Fruit fly (Drosophila melanogaster) whole organism, embryonic: Measurements from ENCODE around the gene Syt1.

Experiments used
- Antp ChIP-seq: fragments of 200-800 bp; sonication (Bioruptor generic); optimal IDR thresholded peaks from 3 replicates; lab custom pipeline; 2016; ENCODE audit warnings: missing biosample characterization, missing genetic modification characterization
- C15 ChIP-seq: fragments of 200-800 bp; sonication (Bioruptor generic); IDR thresholded peaks from 3 replicates; pipeline ENCODE4 v1.3.6; 2022; ENCODE audit warnings: missing biosample characterization, missing genetic modification characterization
- CG10209 ChIP-seq: fragments of 200-800 bp; sonication (Bioruptor generic); optimal IDR thresholded peaks from 3 replicates; lab custom pipeline; 2017; ENCODE audit warnings: missing biosample characterization, mild to moderate bottlenecking, missing genetic modification characterization, missing genetic modification reagents
- CG10979 ChIP-seq: fragments of 200-800 bp; sonication (Bioruptor generic); optimal IDR thresholded peaks from 2 replicates; lab custom pipeline; 2018; ENCODE audit warnings: missing biosample characterization, mild to moderate bottlenecking, missing genetic modification characterization, moderate library complexity
- CG11247 ChIP-seq: fragments of 200-800 bp; sonication (Bioruptor generic); IDR thresholded peaks from 2 replicates; pipeline ENCODE4 v1.3.6; 2022; ENCODE audit warnings: missing biosample characterization, missing genetic modification characterization
- CG1233 ChIP-seq: fragments of 200-800 bp; sonication (Bioruptor generic); optimal IDR thresholded peaks from 4 replicates; lab custom pipeline; 2018; ENCODE audit warnings: missing biosample characterization, mild to moderate bottlenecking, missing genetic modification characterization
- CG13424 ChIP-seq: fragments of 200-800 bp; sonication (Bioruptor generic); optimal IDR thresholded peaks from 2 replicates; lab custom pipeline; 2019; ENCODE audit warnings: missing biosample characterization, mild to moderate bottlenecking, missing genetic modification characterization, moderate library complexity
- CG1602 ChIP-seq: fragments of 200-800 bp; sonication (Bioruptor generic); optimal IDR thresholded peaks from 3 replicates; lab custom pipeline; 2016; ENCODE audit warnings: missing biosample characterization, missing genetic modification characterization
- CG17829 ChIP-seq: fragments of 200-800 bp; optimal IDR thresholded peaks from 2 replicates; lab custom pipeline; 2019; ENCODE audit warnings: missing biosample characterization, mild to moderate bottlenecking, missing genetic modification characterization, moderate library complexity
- CG31441 ChIP-seq: fragments of 200-800 bp; sonication (Bioruptor generic); IDR thresholded peaks from 2 replicates; pipeline ENCODE4 v1.3.6; 2022; ENCODE audit warnings: missing biosample characterization, missing genetic modification characterization
- CG3163 ChIP-seq: fragments of 200-800 bp; sonication (Bioruptor generic); optimal IDR thresholded peaks from 3 replicates; lab custom pipeline; 2016; ENCODE audit warnings: missing biosample characterization, missing genetic modification characterization
- CG32772 ChIP-seq: fragments of 200-800 bp; sonication (Bioruptor generic); IDR thresholded peaks from 2 replicates; pipeline ENCODE4 v1.3.6; 2022; ENCODE audit warnings: missing biosample characterization, missing genetic modification characterization
- CG3995 ChIP-seq: fragments of 200-800 bp; sonication (Bioruptor generic); optimal IDR thresholded peaks from 3 replicates; lab custom pipeline; 2016; ENCODE audit warnings: missing biosample characterization, missing genetic modification characterization
- CG4617 ChIP-seq: fragments of 200-800 bp; sonication (Bioruptor generic); optimal IDR thresholded peaks from 3 replicates; lab custom pipeline; 2016; ENCODE audit warnings: missing biosample characterization, missing genetic modification characterization, borderline replicate concordance
- CG4820 ChIP-seq: fragments of 200-800 bp; sonication (Bioruptor generic); optimal IDR thresholded peaks from 3 replicates; lab custom pipeline; 2016; ENCODE audit warnings: missing biosample characterization, missing genetic modification characterization
- CG6683 ChIP-seq: fragments of 200-800 bp; sonication (Bioruptor generic); optimal IDR thresholded peaks from 2 replicates; lab custom pipeline; 2017; ENCODE audit warnings: missing biosample characterization, mild to moderate bottlenecking, missing genetic modification characterization, missing genetic modification reagents
- CG7987 ChIP-seq: fragments of 200-800 bp; sonication (Bioruptor generic); optimal IDR thresholded peaks from 2 replicates; lab custom pipeline; 2018; ENCODE audit warnings: missing biosample characterization, mild to moderate bottlenecking, missing genetic modification characterization, moderate library complexity
- CG8765 ChIP-seq: fragments of 200-800 bp; sonication (Bioruptor generic); IDR thresholded peaks from 2 replicates; pipeline ENCODE4 v1.3.6; 2022; ENCODE audit warnings: missing biosample characterization, missing genetic modification characterization
- CG9215 ChIP-seq: fragments of 200-800 bp; sonication (Bioruptor generic); IDR thresholded peaks from 2 replicates; pipeline ENCODE4 v1.3.6; 2022; ENCODE audit warnings: missing biosample characterization, missing genetic modification characterization
- CG9797 ChIP-seq: fragments of 200-800 bp; sonication (Bioruptor generic); optimal IDR thresholded peaks from 3 replicates; lab custom pipeline; 2018; ENCODE audit warnings: missing biosample characterization, mild to moderate bottlenecking, missing genetic modification characterization
- Dip2 ChIP-seq: fragments of 200-800 bp; sonication (Bioruptor generic); IDR thresholded peaks from 2 replicates; pipeline ENCODE4 v1.3.6; 2022; ENCODE audit warnings: missing biosample characterization, missing genetic modification characterization
- Dref ChIP-seq: fragments of 200-800 bp; sonication (Bioruptor generic); IDR thresholded peaks from 2 replicates; pipeline ENCODE4 v1.3.6; 2022; ENCODE audit warnings: missing biosample characterization, missing genetic modification characterization
- Fer3 ChIP-seq: fragments of 200-800 bp; sonication (Bioruptor generic); optimal IDR thresholded peaks from 2 replicates; lab custom pipeline; 2018; ENCODE audit warnings: missing biosample characterization, mild to moderate bottlenecking, missing genetic modification characterization, moderate library complexity
- HmgZ ChIP-seq: fragments of 200-800 bp; sonication (Bioruptor generic); optimal IDR thresholded peaks from 2 replicates; lab custom pipeline; 2018; ENCODE audit warnings: missing biosample characterization, mild to moderate bottlenecking, missing genetic modification characterization
- Hr78 ChIP-seq, 2 experiments: fragments of 200-800 bp in 1 of 2; fragments of >200 bp in 1 of 2; sonication (Bioruptor generic) in 1 of 2; optimal IDR thresholded peaks; 2 replicates each; lab custom pipeline; 2017 to 2019; ENCODE audit warnings: missing biosample characterization in 2 of 2, missing genetic modification characterization in 2 of 2, mild to moderate bottlenecking in 1 of 2, moderate library complexity in 1 of 2
- Oli ChIP-seq: fragments of 200-800 bp; sonication (Bioruptor generic); optimal IDR thresholded peaks from 2 replicates; lab custom pipeline; 2018; ENCODE audit warnings: missing biosample characterization, mild to moderate bottlenecking, missing genetic modification characterization, moderate library complexity
- Poxn ChIP-seq: fragments of 200-800 bp; sonication (Bioruptor generic); IDR thresholded peaks from 2 replicates; pipeline ENCODE4 v1.3.6; 2022; ENCODE audit warnings: missing biosample characterization, missing genetic modification characterization
- Rx ChIP-seq: fragments of 200-800 bp; sonication (Bioruptor generic); IDR thresholded peaks from 2 replicates; pipeline ENCODE4 v1.3.6; 2022; ENCODE audit warnings: missing biosample characterization, missing genetic modification characterization
- Six4 ChIP-seq: fragments of 200-800 bp; sonication (Bioruptor generic); optimal IDR thresholded peaks from 2 replicates; lab custom pipeline; 2016; ENCODE audit warnings: missing biosample characterization, missing genetic modification characterization
- Usf ChIP-seq: fragments of 200-800 bp; sonication (Bioruptor generic); optimal IDR thresholded peaks from 2 replicates; lab custom pipeline; 2017; ENCODE audit warnings: missing genotype, missing biosample characterization, missing genetic modification characterization
- ab ChIP-seq: fragments of 200-800 bp; sonication (Bioruptor generic); optimal IDR thresholded peaks from 2 replicates; lab custom pipeline; 2016; ENCODE audit warnings: missing biosample characterization, missing genetic modification characterization
- bbx ChIP-seq: fragments of 200-800 bp; sonication (Bioruptor generic); IDR thresholded peaks from 2 replicates; pipeline ENCODE4 v1.3.6; 2022; ENCODE audit warnings: missing biosample characterization, missing genetic modification characterization; ENCODE audit not compliant: partially characterized antibody
- chinmo ChIP-seq: fragments of 200-800 bp; sonication (Bioruptor generic); IDR thresholded peaks from 4 replicates; pipeline ENCODE4 v1.3.6; 2022; ENCODE audit warnings: missing biosample characterization, missing genetic modification characterization; ENCODE audit not compliant: partially characterized antibody
- cwo ChIP-seq: fragments of 200-800 bp; sonication (Bioruptor generic); optimal IDR thresholded peaks from 3 replicates; lab custom pipeline; 2017; ENCODE audit warnings: missing biosample characterization, missing genetic modification characterization, mild to moderate bottlenecking, moderate library complexity, missing genetic modification reagents
- dmrt11E ChIP-seq: fragments of 200-800 bp; sonication (Bioruptor generic); optimal IDR thresholded peaks from 3 replicates; lab custom pipeline; 2018; ENCODE audit warnings: missing biosample characterization, mild to moderate bottlenecking, missing genetic modification characterization, moderate library complexity
- emc ChIP-seq: fragments of 200-800 bp; sonication (Bioruptor generic); optimal IDR thresholded peaks from 2 replicates; lab custom pipeline; 2016; ENCODE audit warnings: missing biosample characterization, missing genetic modification characterization
- esg ChIP-seq: fragments of 200-800 bp; sonication (Bioruptor generic); conservative IDR thresholded peaks from 2 replicates; pipeline ENCODE4 v1.3.6; 2022; ENCODE audit warnings: missing biosample characterization, missing genetic modification characterization
- ewg ChIP-seq: fragments of 200-800 bp; sonication (Bioruptor generic); optimal IDR thresholded peaks from 3 replicates; lab custom pipeline; 2017; ENCODE audit warnings: mild to moderate bottlenecking, missing biosample characterization, missing genetic modification reagents, missing genetic modification characterization
- jing ChIP-seq: fragments of 200-800 bp; sonication (Bioruptor generic); optimal IDR thresholded peaks from 2 replicates; lab custom pipeline; 2018; ENCODE audit warnings: missing biosample characterization, mild to moderate bottlenecking, missing genetic modification characterization
- kay ChIP-seq: fragments of 200-800 bp; sonication (Bioruptor generic); optimal IDR thresholded peaks from 2 replicates; lab custom pipeline; 2016; ENCODE audit warnings: missing biosample characterization, missing genetic modification characterization
- mam ChIP-seq: fragments of 200-800 bp; sonication (Bioruptor generic); optimal IDR thresholded peaks from 3 replicates; lab custom pipeline; 2016; ENCODE audit warnings: missing biosample characterization, missing genetic modification characterization
- mirr ChIP-seq: fragments of 200-800 bp; sonication (Bioruptor generic); optimal IDR thresholded peaks from 3 replicates; lab custom pipeline; 2018; ENCODE audit warnings: missing biosample characterization, mild to moderate bottlenecking, missing genetic modification characterization
- mld ChIP-seq: fragments of 200-800 bp; sonication (Bioruptor generic); IDR thresholded peaks from 3 replicates; pipeline ENCODE4 v1.3.6; 2022; ENCODE audit warnings: missing biosample characterization, missing genetic modification characterization; ENCODE audit not compliant: partially characterized antibody
- nmo ChIP-seq: fragments of 200-800 bp; sonication (Bioruptor generic); optimal IDR thresholded peaks from 2 replicates; lab custom pipeline; 2018; ENCODE audit warnings: missing biosample characterization, mild to moderate bottlenecking, missing genetic modification characterization, moderate library complexity
- pho ChIP-seq: fragments of 200-800 bp; sonication (Bioruptor generic); optimal IDR thresholded peaks from 2 replicates; lab custom pipeline; 2016; ENCODE audit warnings: missing biosample characterization, missing genetic modification characterization
- salm ChIP-seq: fragments of 200-800 bp; sonication (Bioruptor generic); optimal IDR thresholded peaks from 2 replicates; lab custom pipeline; 2018; ENCODE audit warnings: missing biosample characterization, mild to moderate bottlenecking, missing genetic modification characterization
- sisA ChIP-seq: fragments of 200-800 bp; sonication (Bioruptor generic); IDR thresholded peaks from 2 replicates; pipeline ENCODE4 v1.3.6; 2022; ENCODE audit warnings: missing biosample characterization, missing genetic modification characterization
- tin ChIP-seq: fragments of 200-800 bp; sonication (Bioruptor generic); optimal IDR thresholded peaks from 3 replicates; lab custom pipeline; 2016; ENCODE audit warnings: missing biosample characterization, missing genetic modification characterization
- trh ChIP-seq: fragments of 200-800 bp; sonication (Bioruptor generic); optimal IDR thresholded peaks from 2 replicates; lab custom pipeline; 2016; ENCODE audit warnings: missing biosample characterization, missing genetic modification characterization
- wdn ChIP-seq: fragments of 200-800 bp; sonication (Bioruptor generic); IDR thresholded peaks from 2 replicates; pipeline ENCODE4 v1.3.6; 2022; ENCODE audit warnings: missing biosample characterization, missing genetic modification characterization

Syt1 gene

dm6 chr2L:2751904-2752459, 47.8 kb downstream of the Syt1 start, which contains the start of gene Bacc (continued):
- TF ChIP-seq CG13424 (peak; percentile 90), CG3163 (GFP tag; lab: Kevin White, UChicago) (peak; percentile 67), Dref (GFP tag; lab: Robert Waterston, UW) (no peak), emc (GFP tag; lab: Kevin White, UChicago) (peak; percentile 73), trh (peak; percentile 68), CG6683 (GFP tag; lab: Kevin White, UChicago) (peak; percentile 79), CG10209 (GFP tag; lab: Kevin White, UChicago) (peak; percentile 93), cwo (GFP tag; lab: Kevin White, UChicago) (peak; percentile 80), Poxn (no peak), CG3995 (GFP tag; lab: Kevin White, UChicago) (peak; percentile 73), CG11247 (GFP tag; lab: Robert Waterston, UW) (no peak), esg (GFP tag; lab: Robert Waterston, UW) (no peak), CG7987 (GFP tag; lab: Kevin White, UChicago) (no peak), Rx (GFP tag; lab: Robert Waterston, UW) (no peak), jing (GFP tag; lab: Kevin White, UChicago) (peak; percentile 73), Fer3 (tag; lab: Kevin White, UChicago) (peak; percentile 83), ewg (GFP tag; lab: Kevin White, UChicago) (peak; percentile 33), kay (GFP tag; lab: Kevin White, UChicago) (peak; percentile 50), salm (tag; lab: Kevin White, UChicago) (peak; percentile 77), bbx (no peak), pho (GFP tag; lab: Kevin White, UChicago) (peak; percentile 88), CG32772 (GFP tag; lab: Robert Waterston, UW) (no peak), chinmo (no peak), wdn (no peak), mld (GFP tag; lab: Robert Waterston, UW) (no peak), dmrt11E (tag; lab: Kevin White, UChicago) (peak; percentile 64), ab (GFP tag; lab: Kevin White, UChicago) (peak; percentile 71), mam (GFP tag; lab: Kevin White, UChicago) (peak; percentile 87), mirr (GFP tag; lab: Kevin White, UChicago) (peak; percentile 52), CG10979 (tag; lab: Kevin White, UChicago) (peak; percentile 75), nmo (GFP tag; lab: Kevin White, UChicago) (peak; percentile 85), CG1233 (GFP tag; lab: Kevin White, UChicago) (peak; percentile 84), Antp (GFP tag; lab: Kevin White, UChicago) (peak; percentile 86), C15 (GFP tag; lab: Robert Waterston, UW) (no peak), CG9797 (GFP tag; lab: Kevin White, UChicago) (peak; percentile 12), tin (GFP tag; lab: Kevin White, UChicago) (peak; percentile 80), sisA (GFP tag; lab: Robert Waterston, UW) (no peak), CG17829 (tag; lab: Kevin White, UChicago) (peak; percentile 73), Six4 (GFP tag; lab: Kevin White, UChicago) (peak; percentile 73), Oli (tag; lab: Kevin White, UChicago) (peak; percentile 93), HmgZ (tag; lab: Kevin White, UChicago) (peak; percentile 62), Usf (GFP tag; lab: Kevin White, UChicago) (peak; percentile 90), Hr78 (GFP tag; optimal IDR thresholded peaks at IDR 0.05; lab: Kevin White, UChicago) (peak in 1 of 2 experiments; percentile 41), CG9215 (no peak), CG4617 (GFP tag; lab: Kevin White, UChicago) (peak; percentile 67), CG8765 (GFP tag; lab: Robert Waterston, UW) (no peak), Dip2 (GFP tag; lab: Robert Waterston, UW) (no peak), CG31441 (no peak), CG4820 (GFP tag; lab: Kevin White, UChicago) (peak; percentile 80), CG1602 (GFP tag; lab: Kevin White, UChicago) (peak; percentile 67)
